Fruit fly (Drosophila melanogaster): ENCODE measurements around the gene CG12239.

Gene CG12239

DNA sequence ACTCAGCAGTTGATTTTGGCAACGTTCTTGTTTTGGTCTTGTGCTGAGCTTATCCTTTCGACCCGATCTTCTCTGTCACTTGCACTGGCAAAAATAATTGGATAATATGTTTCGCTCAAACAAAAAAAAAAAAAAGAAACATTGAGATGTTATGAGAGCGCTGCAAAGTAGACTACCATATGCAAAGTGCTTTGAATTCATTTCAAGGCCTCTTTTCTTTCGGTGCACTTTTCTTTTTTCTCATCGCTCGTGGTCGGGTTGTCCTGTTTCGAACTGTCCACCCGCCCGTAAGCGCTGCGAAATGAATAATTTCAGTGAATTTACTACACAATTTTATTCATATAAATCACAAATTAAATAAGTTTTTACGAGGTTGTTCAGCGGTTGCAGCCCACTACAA is 28.0 kb downstream of the CG12239 start:
- TF ChIP-seq CrebA (GFP tag; optimal IDR thresholded peaks at IDR 0.05; ENCODE audit: borderline replicate concordance) (no peak), HLH106 (tag; optimal IDR thresholded peaks at IDR 0.05) (peak; percentile 11), foxo (GFP tag; optimal IDR thresholded peaks at IDR 0.05) (peak in 1 of 2 experiments; percentile 31), dsf (GFP tag; optimal IDR thresholded peaks at IDR 0.05; ENCODE audit: borderline replicate concordance) (no peak), Myc (optimal IDR thresholded peaks at IDR 0.05) (no peak), Rel (GFP tag; optimal IDR thresholded peaks at IDR 0.05) (no peak), Rel (tag; optimal IDR thresholded peaks at IDR 0.05) (no peak), fru (GFP tag; optimal IDR thresholded peaks at IDR 0.05) (peak; percentile 1), h (GFP tag; optimal IDR thresholded peaks at IDR 0.05) (peak; percentile 2)

DNA sequence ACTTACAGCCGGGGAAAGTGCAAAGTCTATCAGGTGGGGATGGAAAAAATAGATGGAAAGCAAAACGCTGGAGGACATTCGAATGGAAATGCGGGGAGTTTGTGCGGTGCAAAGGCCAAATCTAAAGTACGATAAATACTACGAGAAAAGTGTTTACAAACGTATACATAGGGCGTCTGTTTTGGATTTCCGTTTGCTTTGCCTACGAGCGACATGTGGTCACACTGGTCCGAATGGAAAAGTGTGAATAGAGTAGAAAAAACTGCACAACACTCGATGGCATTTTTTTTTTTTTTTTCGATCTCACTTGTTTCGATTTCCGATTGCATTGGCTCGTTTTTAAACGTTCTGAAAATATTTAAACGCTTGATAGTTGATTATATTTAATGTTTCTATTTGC is 47.8 kb downstream of the CG12239 start:
- TF ChIP-seq pan (optimal IDR thresholded peaks at IDR 0.05), result no peak
- no peak for TF ChIP-seq sv (GFP tag; optimal IDR thresholded peaks at IDR 0.05)
- TF ChIP-seq Vsx2 (GFP tag; optimal IDR thresholded peaks at IDR 0.05; ENCODE audit: partially characterized antibody), result no peak
- no peak for TF ChIP-seq Sp1 (GFP tag; optimal IDR thresholded peaks at IDR 0.05)
- TF ChIP-seq CG32264 (GFP tag; optimal IDR thresholded peaks at IDR 0.05), result no peak
- TF ChIP-seq Hr78 (GFP tag; optimal IDR thresholded peaks at IDR 0.05), result no peak
- no peak for TF ChIP-seq GATAd (GFP tag; optimal IDR thresholded peaks at IDR 0.05)
- TF ChIP-seq dsf (GFP tag; optimal IDR thresholded peaks at IDR 0.05; ENCODE audit: borderline replicate concordance), result no peak
- TF ChIP-seq Hnf4 (GFP tag; optimal IDR thresholded peaks at IDR 0.05), result no peak
- no peak for TF ChIP-seq lola (GFP tag; optimal IDR thresholded peaks at IDR 0.05)
- TF ChIP-seq Rel (GFP tag; optimal IDR thresholded peaks at IDR 0.05), result no peak
- no peak for TF ChIP-seq Rel (tag; optimal IDR thresholded peaks at IDR 0.05)
- no peak for TF ChIP-seq h (GFP tag; optimal IDR thresholded peaks at IDR 0.05)

Measured in whole organism, wandering third instar larva.